Fruit fly (Drosophila melanogaster): ENCODE data around the gene Mulk.

DNA sequence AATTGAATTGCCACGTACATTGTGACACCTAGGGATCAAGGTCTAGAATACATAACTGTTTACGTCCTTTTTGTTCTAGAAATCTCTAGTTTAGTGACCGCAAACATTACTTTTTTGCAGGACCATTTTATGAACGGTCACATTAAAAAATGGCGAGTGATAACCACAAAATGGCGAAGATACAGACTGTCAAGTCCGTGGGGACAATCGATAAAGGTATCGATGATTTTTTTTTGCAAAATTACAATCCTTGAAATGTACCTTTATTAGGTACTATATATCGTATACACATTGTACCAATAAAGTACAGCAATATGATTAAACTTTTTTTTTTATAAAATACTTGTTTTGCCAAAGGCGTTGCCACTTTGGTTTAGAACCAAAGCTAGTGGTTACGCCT is 39.4 kb upstream of the Mulk start:
- TF ChIP-seq CTCF (optimal IDR thresholded peaks at IDR 0.05) (no peak), CG8478 (optimal IDR thresholded peaks at IDR 0.05) (no peak)

Measured in S2 (cell line).